Worm (Caenorhabditis elegans) whole organism, young adult: Measurements from ENCODE around the gene ant-1.3.

Experiments
- C17E4.6 ChIP-seq: fragments of 200-800 bp; sonication (Bioruptor generic); IDR thresholded peaks from 2 replicates; pipeline ENCODE4 v1.3.6; 2022; ENCODE audit warnings: missing genetic modification reagents, missing genetic modification characterization, missing compliant biosample characterization
- D2030.7 ChIP-seq: fragments of 200-800 bp; sonication (Bioruptor generic); IDR thresholded peaks from 2 replicates; pipeline ENCODE4 v1.3.6; 2022; ENCODE audit warnings: missing genetic modification reagents, missing genetic modification characterization, missing compliant biosample characterization
- bed-1 ChIP-seq: fragments of 200-800 bp; sonication (Bioruptor generic); IDR thresholded peaks from 2 replicates; pipeline ENCODE4 v1.3.6; 2022; ENCODE audit warnings: missing genetic modification reagents, missing genetic modification characterization, missing compliant biosample characterization
- hrde-1 ChIP-seq: sonication (generic microtip); optimal IDR thresholded peaks from 2 replicates; lab custom pipeline; 2016; ENCODE audit warnings: missing genetic modification characterization, mild to moderate bottlenecking, missing compliant biosample characterization, moderate library complexity, missing genotype, missing genetic modification reagents, borderline replicate concordance
- let-607 ChIP-seq, 2 experiments: fragments of 200-800 bp in 1 of 2; sonication (Bioruptor generic) in 1 of 2; sonication (generic microtip) in 1 of 2; optimal IDR thresholded peaks; 2 replicates each; lab custom pipeline; 2016 to 2018; ENCODE audit warnings: mild to moderate bottlenecking in 2 of 2, missing compliant biosample characterization in 2 of 2, missing genetic modification characterization in 2 of 2, moderate library complexity in 2 of 2, missing genotype in 1 of 2
- nfya-1 ChIP-seq: sonication (generic microtip); optimal IDR thresholded peaks from 2 replicates; lab custom pipeline; 2017; ENCODE audit warnings: antibody characterized with exemption, missing compliant biosample characterization, missing genetic modification characterization, borderline replicate concordance; ENCODE audit not compliant: insufficient read depth

DNA sequence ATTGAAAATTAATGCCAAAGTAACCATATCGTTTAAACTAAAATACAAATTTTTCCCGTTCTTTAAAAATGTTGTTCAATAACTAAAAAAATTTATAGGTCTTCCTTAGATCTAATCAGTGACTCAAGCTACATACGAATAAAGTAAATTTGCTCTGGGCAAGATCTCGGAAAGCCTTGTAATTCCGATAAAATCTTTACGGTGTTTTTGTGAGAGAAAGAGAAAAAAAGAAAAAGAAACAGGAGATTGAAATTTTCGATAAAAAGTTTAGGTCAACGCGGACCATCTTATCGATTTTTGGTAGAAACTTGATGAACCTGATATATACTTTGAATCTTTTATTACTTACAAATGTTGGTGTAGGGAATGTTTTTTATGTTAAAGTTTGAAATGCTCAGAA lies 14.1 kb upstream of the ant-1.3 start:
- TF ChIP-seq D2030.7 (GFP tag; lab: Robert Waterston, UW) (no peak), bed-1 (GFP tag; lab: Robert Waterston, UW) (no peak), nfya-1 (no peak), hrde-1 (tag; lab: Kevin White, UChicago) (no peak), let-607 (tag; optimal IDR thresholded peaks at IDR 0.05; lab: Kevin White, UChicago) (no peak), C17E4.6 (GFP tag; lab: Robert Waterston, UW) (no peak)
